Fruit fly (Drosophila melanogaster) ovary, adult (tissue): ENCODE measurements around the gene CG42762.
A peak's percentile ranks its signal among the peaks of the same experiment; 100 is the strongest.

Experiments
- CG17801 ChIP-seq: fragments of 200-800 bp; optimal IDR thresholded peaks from 2 replicates; lab custom pipeline; 2019; ENCODE audit warnings: missing biosample characterization, mild to moderate bottlenecking, missing genetic modification characterization, moderate library complexity; ENCODE audit not compliant: partially characterized antibody

CG42762 gene

dm6 chr2L:8104094-8104493 lies 39.8 kb downstream of the CG42762 start:
- no peak for TF ChIP-seq CG17801 (GFP tag; lab: Kevin White, UChicago)

- no peak for TF ChIP-seq CG17801 (GFP tag; lab: Kevin White, UChicago)
Observed at dm6 chr2L:8103073-8103472, 40.8 kb downstream of the CG42762 start.

DNA sequence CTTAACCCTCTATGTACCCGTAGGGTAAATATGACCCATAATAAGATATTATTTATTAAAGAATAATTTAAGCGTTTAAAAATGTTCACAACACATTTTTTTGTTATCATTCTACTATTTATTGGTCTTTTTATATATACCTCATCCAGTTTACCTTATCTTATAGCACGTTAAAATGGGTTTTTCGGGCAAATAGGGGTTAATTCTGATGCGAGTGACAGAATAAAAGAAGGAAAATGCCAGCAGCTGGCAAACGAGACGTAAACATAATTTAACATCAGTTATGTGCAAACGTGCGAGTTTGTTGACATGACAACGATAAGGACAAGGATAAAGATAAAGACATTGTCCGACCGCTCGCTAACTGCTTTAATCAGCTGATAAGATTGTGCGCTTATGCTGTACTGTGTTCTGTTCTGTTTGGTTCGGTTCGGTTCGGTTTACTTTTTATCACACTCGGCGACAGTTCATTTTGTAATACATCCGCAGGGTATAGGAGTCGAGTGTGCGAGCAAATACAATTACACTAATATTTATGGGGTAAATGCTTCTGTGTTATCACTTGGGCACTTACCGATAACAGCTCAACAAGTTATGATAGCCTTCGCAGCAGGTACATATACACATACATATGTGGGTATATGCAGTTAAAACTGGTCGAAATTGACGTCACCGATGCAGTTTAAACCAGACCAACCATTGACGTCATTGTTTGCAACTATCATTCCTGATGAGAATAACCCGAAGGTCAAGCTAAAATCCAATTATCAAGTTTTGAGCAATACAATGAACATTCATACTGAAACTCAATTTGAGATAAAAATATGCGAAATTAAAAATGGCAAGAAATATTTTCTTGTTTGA lies 43.1 kb downstream of the CG42762 start:
- peak; percentile 22 for TF ChIP-seq CG17801 (GFP tag; lab: Kevin White, UChicago)

dm6 chr2L:8099615-8100375 lies 44.1 kb downstream of the CG42762 start:
- no peak for TF ChIP-seq CG17801 (GFP tag; lab: Kevin White, UChicago)

DNA sequence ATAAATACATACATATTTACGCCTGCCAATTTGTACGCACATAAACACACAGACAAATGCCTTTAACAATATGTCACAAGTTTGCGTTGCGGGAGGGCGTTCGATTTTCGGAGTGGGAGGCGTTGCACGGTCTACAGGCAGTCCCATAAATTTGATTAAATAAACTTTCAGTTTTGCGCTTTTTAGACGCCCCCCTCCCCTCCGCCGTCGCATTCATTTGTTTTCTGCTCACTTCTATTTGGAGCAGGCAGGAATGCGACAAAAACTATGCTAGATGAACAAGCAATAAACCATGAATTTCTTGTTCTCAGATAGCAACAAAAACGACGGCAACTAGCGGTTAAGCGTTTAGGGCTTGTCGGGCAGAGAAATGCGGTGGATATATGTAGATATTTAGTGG lies 44.8 kb downstream of the CG42762 start:
- no peak for TF ChIP-seq CG17801 (GFP tag; lab: Kevin White, UChicago)

- no peak for TF ChIP-seq CG17801 (GFP tag; lab: Kevin White, UChicago)
Observed at dm6 chr2L:8097964-8098945, 45.6 kb downstream of the CG42762 start.

DNA sequence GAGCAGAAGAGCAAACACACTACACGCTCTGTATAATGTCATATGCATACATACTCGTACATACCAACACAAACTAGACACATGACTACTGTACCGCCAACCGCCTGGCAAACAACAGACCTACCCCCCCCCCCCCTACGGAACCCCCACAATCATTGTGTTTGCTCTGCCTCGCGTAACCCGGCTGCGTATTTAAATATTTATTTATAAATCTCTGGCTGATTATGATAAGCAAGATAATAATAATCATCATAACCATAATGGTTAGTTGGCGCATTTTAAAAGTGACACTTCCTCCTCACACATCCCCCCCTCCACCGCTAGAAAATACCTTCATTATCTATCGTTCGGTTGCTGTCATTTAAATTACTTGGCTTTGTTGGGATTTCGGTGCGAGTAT lies 46.4 kb downstream of the CG42762 start:
- TF ChIP-seq CG17801 (GFP tag; lab: Kevin White, UChicago), result peak; percentile 32

dm6 chr2L:8095176-8095575 lies 48.7 kb downstream of the CG42762 start:
- TF ChIP-seq CG17801 (GFP tag; lab: Kevin White, UChicago), result no peak

- TF ChIP-seq CG17801 (GFP tag; lab: Kevin White, UChicago), result no peak
Observed at dm6 chr2L:8094058-8094825, 49.6 kb downstream of the CG42762 start.
